Fruit fly (Drosophila melanogaster): ENCODE measurements around the gene Npc1a.

dm6 chr2L:10238726-10239652 lies 18.0 kb upstream of the Npc1a start, which contains the start of gene me31B:
- TF ChIP-seq Dif (GFP tag; optimal IDR thresholded peaks at IDR 0.05; ENCODE audit: partially characterized antibody) (no peak), Hr83 (GFP tag; optimal IDR thresholded peaks at IDR 0.05; ENCODE audit: poor library complexity, severe bottlenecking) (no peak), psq (GFP tag; optimal IDR thresholded peaks at IDR 0.05) (no peak), usp (GFP tag; optimal IDR thresholded peaks at IDR 0.05) (no peak), Myc (optimal IDR thresholded peaks at IDR 0.05) (no peak), dl (GFP tag; optimal IDR thresholded peaks at IDR 0.05; ENCODE audit: insufficient read depth in 1 of 2, partially characterized antibody in 2 of 2) (no peak), Dfd (GFP tag; optimal IDR thresholded peaks at IDR 0.05) (no peak), ey (GFP tag; optimal IDR thresholded peaks at IDR 0.05) (no peak), Hr78 (GFP tag; optimal IDR thresholded peaks at IDR 0.05) (no peak), lola (GFP tag; optimal IDR thresholded peaks at IDR 0.05) (no peak), dsf (GFP tag; optimal IDR thresholded peaks at IDR 0.05; ENCODE audit: borderline replicate concordance) (no peak), tai (GFP tag; optimal IDR thresholded peaks at IDR 0.05) (no peak)

Data from whole organism, wandering third instar larva.